Worm (Caenorhabditis elegans): ENCODE data around the gene daf-2.

Gene daf-2

DNA sequence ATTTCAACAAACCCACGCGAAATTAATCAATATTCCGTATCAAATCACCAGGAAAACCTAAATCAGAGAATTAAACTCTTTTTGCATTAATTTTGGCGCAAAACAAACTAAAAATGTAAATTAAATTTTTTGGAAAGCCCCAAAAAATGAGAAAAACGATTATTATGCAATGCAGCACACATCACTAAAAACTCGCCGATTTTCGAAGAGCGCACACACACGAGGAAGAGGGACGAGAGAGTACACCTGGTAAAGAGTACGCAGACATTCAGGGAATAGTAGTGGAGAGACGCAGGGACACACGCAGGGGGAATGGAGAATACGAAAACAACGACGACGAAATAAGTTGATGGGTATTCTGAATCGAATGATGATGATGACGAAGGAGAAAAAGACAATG, 4.7 kb downstream of the daf-2 start (continued):
- TF ChIP-seq tlp-1 (tag; optimal IDR thresholded peaks at IDR 0.05): no peak
- peak; percentile 24; the same call in 1 of the 2 replicates for TF ChIP-seq nhr-19 (GFP tag; conservative IDR thresholded peaks at IDR 0.05)
- TF ChIP-seq nhr-76 (tag; optimal IDR thresholded peaks at IDR 0.05): no peak
- TF ChIP-seq mdl-1 (tag; optimal IDR thresholded peaks at IDR 0.05): peak in 1 of 2 experiments; percentile 85
- TF ChIP-seq nhr-12 (tag; optimal IDR thresholded peaks at IDR 0.05): no peak
- TF ChIP-seq C04F5.9 (tag; optimal IDR thresholded peaks at IDR 0.05): no peak
- TF ChIP-seq efl-1 (optimal IDR thresholded peaks at IDR 0.05): peak; percentile 69 to 84
- peak; percentile 30 to 39 for TF ChIP-seq efl-1 (GFP tag; optimal IDR thresholded peaks at IDR 0.05 in 1 of 2)
- TF ChIP-seq nhr-11 (tag; optimal IDR thresholded peaks at IDR 0.05): no peak
- peak; percentile 82 for TF ChIP-seq lin-14 (GFP tag; optimal IDR thresholded peaks at IDR 0.05)
- TF ChIP-seq ceh-63 (GFP tag; optimal IDR thresholded peaks at IDR 0.05): no peak
- TF ChIP-seq nhr-28 (tag; optimal IDR thresholded peaks at IDR 0.05): no peak
- peak; percentile 78 for TF ChIP-seq nhr-71 (tag; optimal IDR thresholded peaks at IDR 0.05)
- TF ChIP-seq efl-3 (GFP tag; optimal IDR thresholded peaks at IDR 0.05): no peak

DNA sequence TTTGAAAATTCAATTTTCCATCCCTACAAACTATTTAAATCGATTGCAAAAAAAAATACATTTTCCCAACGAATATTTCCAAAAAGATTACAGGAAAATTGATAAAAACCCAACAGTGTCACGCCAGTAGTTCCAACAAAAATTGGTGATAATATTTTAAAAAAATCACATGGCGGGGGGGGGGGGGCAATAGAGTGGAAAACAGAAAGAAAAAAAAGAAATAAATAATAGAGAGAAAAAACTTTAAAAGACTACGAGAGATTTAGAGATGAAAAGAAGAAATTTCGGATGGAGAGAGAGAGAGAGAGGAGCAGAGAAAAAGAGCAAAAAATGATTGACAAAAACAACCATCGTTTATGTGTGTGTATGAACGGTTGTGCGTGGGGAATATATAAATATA, 6.2 kb downstream of the daf-2 start:
- no peak for TF ChIP-seq egl-13 (tag; optimal IDR thresholded peaks at IDR 0.05)
- TF ChIP-seq nhr-19 (GFP tag; conservative IDR thresholded peaks at IDR 0.05): peak; percentile 20; the same call in 1 of the 2 replicates
- peak in 1 of 2 experiments; percentile 4 for TF ChIP-seq efl-1 (optimal IDR thresholded peaks at IDR 0.05)
- peak in 1 of 2 experiments; percentile 64 for TF ChIP-seq efl-1 (GFP tag; optimal IDR thresholded peaks at IDR 0.05 in 1 of 2)
- TF ChIP-seq nhr-20 (tag; optimal IDR thresholded peaks at IDR 0.05): no peak
- TF ChIP-seq elt-2 (tag; optimal IDR thresholded peaks at IDR 0.05): peak; percentile 51
- TF ChIP-seq snu-23 (GFP tag; optimal IDR thresholded peaks at IDR 0.05): peak; percentile 16
- TF ChIP-seq mep-1 (tag; optimal IDR thresholded peaks at IDR 0.05): peak; percentile 4
- TF ChIP-seq nhr-90 (tag; optimal IDR thresholded peaks at IDR 0.05; ENCODE audit: poor library complexity): peak; percentile 1
- peak in 1 of 2 experiments; percentile 2 for TF ChIP-seq lin-35 (GFP tag; optimal IDR thresholded peaks at IDR 0.05)
- TF ChIP-seq zip-4 (GFP tag; optimal IDR thresholded peaks at IDR 0.05): no peak
- TF ChIP-seq nhr-237 (tag; optimal IDR thresholded peaks at IDR 0.05): no peak
- TF ChIP-seq lin-14 (GFP tag; optimal IDR thresholded peaks at IDR 0.05): peak; percentile 38
- TF ChIP-seq nhr-71 (tag; optimal IDR thresholded peaks at IDR 0.05): peak; percentile 44
- TF ChIP-seq fkh-4 (tag; optimal IDR thresholded peaks at IDR 0.05; ENCODE audit: borderline replicate concordance): no peak

ce11 chrIII:3033931-3034330, 6.7 kb downstream of the daf-2 start:
- no peak for TF ChIP-seq lsy-2 (tag; optimal IDR thresholded peaks at IDR 0.05)
- no peak for TF ChIP-seq hlh-17 (GFP tag; optimal IDR thresholded peaks at IDR 0.05; ENCODE audit: borderline replicate concordance)
- no peak for TF ChIP-seq swsn-7 (tag; optimal IDR thresholded peaks at IDR 0.05)
- TF ChIP-seq zip-4 (GFP tag; optimal IDR thresholded peaks at IDR 0.05): no peak
- TF ChIP-seq efl-1 (optimal IDR thresholded peaks at IDR 0.05): no peak
- TF ChIP-seq efl-1 (GFP tag; optimal IDR thresholded peaks at IDR 0.05 in 1 of 2): peak in 1 of 2 experiments; percentile 66
- TF ChIP-seq lin-15B (tag; optimal IDR thresholded peaks at IDR 0.05): no peak

DNA sequence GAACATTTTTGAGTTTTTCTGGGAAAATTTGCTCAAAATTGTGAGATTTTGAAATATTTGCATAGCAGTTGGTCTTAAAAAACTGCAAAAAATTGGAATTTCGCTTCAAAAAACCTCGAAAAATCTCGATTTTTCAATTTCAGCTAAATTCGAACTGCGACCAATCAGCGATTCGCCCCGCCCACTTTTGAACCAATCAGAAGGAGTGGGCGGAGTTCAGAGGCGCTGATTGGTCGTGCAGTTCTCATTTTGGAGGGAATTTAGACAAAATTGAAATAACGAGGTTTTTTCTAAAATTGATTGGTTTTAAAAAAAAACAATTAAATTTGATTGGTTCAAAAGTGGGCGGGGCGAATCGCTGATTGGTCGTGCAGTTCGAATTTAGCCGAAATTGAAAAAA, 7.1 kb downstream of the daf-2 start:
- TF ChIP-seq fkh-8 (tag; optimal IDR thresholded peaks at IDR 0.05) (no peak), egl-13 (tag; optimal IDR thresholded peaks at IDR 0.05) (no peak), ces-1 (GFP tag; optimal IDR thresholded peaks at IDR 0.05) (no peak), ceh-63 (GFP tag; optimal IDR thresholded peaks at IDR 0.05) (no peak), sptf-1 (tag; optimal IDR thresholded peaks at IDR 0.05) (no peak), unc-98 (GFP tag; IDR thresholded peaks at IDR 0.05) (no peak), ets-5 (GFP tag; IDR thresholded peaks at IDR 0.05) (no peak), lsy-2 (tag; optimal IDR thresholded peaks at IDR 0.05) (no peak), elt-2 (tag; optimal IDR thresholded peaks at IDR 0.05) (no peak), sox-4 (tag; optimal IDR thresholded peaks at IDR 0.05) (no peak), elt-3 (tag; optimal IDR thresholded peaks at IDR 0.05) (no peak), nhr-90 (tag; optimal IDR thresholded peaks at IDR 0.05; ENCODE audit: poor library complexity) (no peak), mab-9 (GFP tag; IDR thresholded peaks at IDR 0.05) (no peak), nhr-11 (tag; optimal IDR thresholded peaks at IDR 0.05) (no peak), ztf-11 (tag; optimal IDR thresholded peaks at IDR 0.05) (no peak), aha-1 (tag; optimal IDR thresholded peaks at IDR 0.05) (no peak), unc-62 (GFP tag; optimal IDR thresholded peaks at IDR 0.05) (no peak), nhr-12 (tag; optimal IDR thresholded peaks at IDR 0.05) (no peak)

Data from whole organism, L1 larva.